Worm (Caenorhabditis elegans): ENCODE data around the gene T02G5.3.

The T02G5.3 gene

ce11 chrII:7104794-7105613, 11.8 kb downstream of the T02G5.3 start, which contains the start of the genes farl-11 and rpl-33 (continued):
- TF ChIP-seq nhr-23 (tag; optimal IDR thresholded peaks at IDR 0.05) (no peak), unc-39 (tag; optimal IDR thresholded peaks at IDR 0.05) (no peak), ztf-11 (tag; optimal IDR thresholded peaks at IDR 0.05) (no peak), gmeb-1 (tag; optimal IDR thresholded peaks at IDR 0.05) (peak; percentile 82), nhr-11 (tag; optimal IDR thresholded peaks at IDR 0.05) (no peak), nhr-6 (tag; optimal IDR thresholded peaks at IDR 0.05) (peak; percentile 48), ZK546.5 (tag; optimal IDR thresholded peaks at IDR 0.05) (peak; percentile 95), nhr-237 (tag; optimal IDR thresholded peaks at IDR 0.05) (peak; percentile 2), alr-1 (tag; optimal IDR thresholded peaks at IDR 0.05) (no peak), dmd-4 (tag; optimal IDR thresholded peaks at IDR 0.05) (no peak), lin-39 (tag; optimal IDR thresholded peaks at IDR 0.05) (no peak), egl-27 (tag; optimal IDR thresholded peaks at IDR 0.05) (peak; percentile 21), unc-55 (GFP tag; optimal IDR thresholded peaks at IDR 0.05) (peak; percentile 98), crh-2 (tag; optimal IDR thresholded peaks at IDR 0.05) (peak; percentile 85), aly-2 (tag; optimal IDR thresholded peaks at IDR 0.05) (no peak), skn-1 (tag; optimal IDR thresholded peaks at IDR 0.05) (no peak)

ce11 chrII:7106313-7106712, 13.1 kb downstream of the T02G5.3 start:
- TF ChIP-seq nhr-23 (tag; optimal IDR thresholded peaks at IDR 0.05), result no peak
- no peak for TF ChIP-seq peb-1 (tag; optimal IDR thresholded peaks at IDR 0.05)

DNA sequence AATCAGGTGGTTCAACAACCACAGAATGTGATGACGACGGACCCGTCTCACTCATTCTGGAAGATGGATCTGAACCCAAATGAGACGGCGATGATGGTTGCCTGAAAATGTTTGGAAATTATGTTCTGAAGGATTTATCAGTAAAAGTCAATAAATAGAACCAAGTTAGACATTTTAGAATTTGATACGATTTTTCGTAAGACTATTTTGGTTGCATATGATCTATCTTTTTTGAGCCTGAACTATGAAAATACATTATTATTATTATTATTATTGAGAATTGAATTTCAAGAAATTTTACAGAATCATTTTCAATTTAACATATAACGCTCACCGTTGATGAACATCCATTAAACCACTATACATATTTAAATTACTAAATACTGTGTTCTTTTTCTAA, 16.8 kb downstream of the T02G5.3 start, which contains the start of gene F10E7.9:
Gene F10E7.9 (minus strand): TSS at position 101 of the 400 bp plus-strand sequence.
- TF ChIP-seq C34F6.9 (tag; optimal IDR thresholded peaks at IDR 0.05) (no peak), elt-1 (tag; optimal IDR thresholded peaks at IDR 0.05) (no peak), zag-1 (tag; optimal IDR thresholded peaks at IDR 0.05) (no peak), ztf-1 (GFP tag; conservative IDR thresholded peaks at IDR 0.05) (no peak), sma-3 (GFP tag; optimal IDR thresholded peaks at IDR 0.05) (no peak), unc-55 (GFP tag; optimal IDR thresholded peaks at IDR 0.05) (no peak), sma-9 (GFP tag; optimal IDR thresholded peaks at IDR 0.05) (no peak), sma-9 (tag; optimal IDR thresholded peaks at IDR 0.05) (no peak), egl-27 (tag; optimal IDR thresholded peaks at IDR 0.05) (no peak), fos-1 (tag; optimal IDR thresholded peaks at IDR 0.05) (no peak), ceh-82 (tag; optimal IDR thresholded peaks at IDR 0.05) (no peak), lin-39 (tag; optimal IDR thresholded peaks at IDR 0.05) (no peak), lin-11 (tag; optimal IDR thresholded peaks at IDR 0.05) (no peak), R02D3.7 (tag; optimal IDR thresholded peaks at IDR 0.05) (no peak), nhr-129 (tag; optimal IDR thresholded peaks at IDR 0.05) (no peak), ceh-16 (tag; optimal IDR thresholded peaks at IDR 0.05) (no peak), mbf-1 (tag; optimal IDR thresholded peaks at IDR 0.05) (no peak), ZK546.5 (tag; optimal IDR thresholded peaks at IDR 0.05) (no peak), mdl-1 (tag; optimal IDR thresholded peaks at IDR 0.05) (no peak), crh-2 (tag; optimal IDR thresholded peaks at IDR 0.05) (no peak), nhr-237 (tag; optimal IDR thresholded peaks at IDR 0.05) (no peak)

DNA sequence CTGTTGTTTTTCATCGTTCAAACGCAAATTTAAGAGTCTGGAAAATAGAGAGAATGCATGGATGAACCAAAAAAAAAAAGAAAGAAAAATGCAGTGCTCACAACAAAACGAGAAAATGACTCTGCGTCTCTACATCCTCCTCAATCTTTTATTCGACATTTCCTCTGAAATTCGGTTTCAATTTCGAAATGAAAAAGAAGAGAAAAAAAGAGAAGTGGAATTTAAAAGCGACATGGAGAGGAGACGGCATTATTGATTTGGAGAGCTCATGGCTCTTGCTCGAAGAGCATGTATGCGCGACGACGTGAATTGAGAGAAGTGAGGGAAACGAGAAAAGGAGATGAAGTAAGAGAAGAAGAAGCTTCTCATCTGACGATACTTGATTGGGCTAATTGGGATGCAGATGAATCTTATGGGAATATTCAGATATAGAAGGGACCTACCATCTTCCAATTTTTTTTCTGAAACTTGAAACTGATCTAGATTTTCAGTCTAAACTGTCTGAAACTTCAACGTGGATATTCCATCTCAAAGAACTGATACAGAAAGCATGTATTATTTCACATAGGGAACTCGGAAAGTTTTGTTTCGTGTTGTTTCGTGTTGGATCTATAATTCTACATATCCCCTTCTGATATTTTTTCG, 17.9 kb downstream of the T02G5.3 start:
- no peak for TF ChIP-seq nhr-21 (tag; optimal IDR thresholded peaks at IDR 0.05)
- no peak for TF ChIP-seq mdl-1 (tag; optimal IDR thresholded peaks at IDR 0.05)
- no peak for TF ChIP-seq gmeb-1 (tag; optimal IDR thresholded peaks at IDR 0.05)
- no peak for TF ChIP-seq mbf-1 (tag; optimal IDR thresholded peaks at IDR 0.05)
- TF ChIP-seq ztf-1 (GFP tag; conservative IDR thresholded peaks at IDR 0.05), result no peak
- TF ChIP-seq ztf-4 (tag; optimal IDR thresholded peaks at IDR 0.05), result no peak
- no peak for TF ChIP-seq snpc-4 (tag; optimal IDR thresholded peaks at IDR 0.05)
- no peak for TF ChIP-seq nhr-23 (tag; optimal IDR thresholded peaks at IDR 0.05)
- no peak for TF ChIP-seq peb-1 (tag; optimal IDR thresholded peaks at IDR 0.05)
- peak; percentile 16 for TF ChIP-seq sem-4 (tag; optimal IDR thresholded peaks at IDR 0.05)
- no peak for TF ChIP-seq lin-11 (tag; optimal IDR thresholded peaks at IDR 0.05)
- peak; percentile 45 for TF ChIP-seq unc-55 (GFP tag; optimal IDR thresholded peaks at IDR 0.05)
- peak; percentile 21 for TF ChIP-seq zag-1 (tag; optimal IDR thresholded peaks at IDR 0.05)
- TF ChIP-seq aly-2 (tag; optimal IDR thresholded peaks at IDR 0.05), result no peak
- no peak for TF ChIP-seq sma-9 (GFP tag; optimal IDR thresholded peaks at IDR 0.05)
- no peak for TF ChIP-seq sma-9 (tag; optimal IDR thresholded peaks at IDR 0.05)
- TF ChIP-seq fos-1 (tag; optimal IDR thresholded peaks at IDR 0.05), result no peak
- no peak for TF ChIP-seq ztf-11 (tag; optimal IDR thresholded peaks at IDR 0.05)
- no peak for TF ChIP-seq mab-5 (tag; optimal IDR thresholded peaks at IDR 0.05)
- TF ChIP-seq nhr-77 (tag; optimal IDR thresholded peaks at IDR 0.05), result no peak
- TF ChIP-seq Y55F3AM.14 (GFP tag; optimal IDR thresholded peaks at IDR 0.05), result no peak
- TF ChIP-seq ceh-82 (tag; optimal IDR thresholded peaks at IDR 0.05), result no peak
- TF ChIP-seq lsy-2 (tag; optimal IDR thresholded peaks at IDR 0.05), result peak in 1 of 2 experiments; percentile 35
- peak; percentile 58 for TF ChIP-seq C34F6.9 (tag; optimal IDR thresholded peaks at IDR 0.05)
- TF ChIP-seq lin-13 (GFP tag; optimal IDR thresholded peaks at IDR 0.05), result no peak
- TF ChIP-seq crh-2 (tag; optimal IDR thresholded peaks at IDR 0.05), result no peak
- no peak for TF ChIP-seq nhr-6 (tag; optimal IDR thresholded peaks at IDR 0.05)
- TF ChIP-seq nhr-129 (tag; optimal IDR thresholded peaks at IDR 0.05), result peak; percentile 28
- no peak for TF ChIP-seq egl-27 (tag; optimal IDR thresholded peaks at IDR 0.05)
- TF ChIP-seq dmd-4 (tag; optimal IDR thresholded peaks at IDR 0.05), result no peak
- no peak for TF ChIP-seq nhr-237 (tag; optimal IDR thresholded peaks at IDR 0.05)
- no peak for TF ChIP-seq unc-39 (tag; optimal IDR thresholded peaks at IDR 0.05)
